Worm (Caenorhabditis elegans) whole organism, L2 larva: ENCODE measurements around the gene C47E8.3.

Experiments used
- ama-1 ChIP-seq: fragments of 150-350 bp; optimal IDR thresholded peaks from 2 replicates; lab custom pipeline; 2018; ENCODE audit warnings: inconsistent platforms
- ztf-11 ChIP-seq: sonication (generic microtip); optimal IDR thresholded peaks from 2 replicates; lab custom pipeline; 2017; ENCODE audit warnings: missing biosample characterization, missing genetic modification characterization

- TF ChIP-seq ama-1 (lab: Kevin White, UChicago): no peak
- TF ChIP-seq ztf-11: no peak
These were observed 17.1 kb upstream of the C47E8.3 start, which contains the start of gene C47E8.9 for ce11 chrV:14663006-14663405.
